Fruit fly (Drosophila melanogaster): ENCODE data around the gene Urm1.

Gene Urm1

dm6 chr3L:7601122-7601841 lies 39.0 kb downstream of the Urm1 start:
- no peak for TF ChIP-seq usp (GFP tag; optimal IDR thresholded peaks at IDR 0.05)
- peak; percentile 76 for TF ChIP-seq h (GFP tag; optimal IDR thresholded peaks at IDR 0.05)
- TF ChIP-seq Rel (GFP tag; optimal IDR thresholded peaks at IDR 0.05): no peak
- TF ChIP-seq Rel (tag; optimal IDR thresholded peaks at IDR 0.05): no peak
- TF ChIP-seq jim (GFP tag; optimal IDR thresholded peaks at IDR 0.05): no peak
- no peak for TF ChIP-seq GATAd (GFP tag; optimal IDR thresholded peaks at IDR 0.05)
- TF ChIP-seq dl (GFP tag; optimal IDR thresholded peaks at IDR 0.05; ENCODE audit: insufficient read depth in 1 of 2, partially characterized antibody in 2 of 2): no peak
- TF ChIP-seq dmrt93B (GFP tag; optimal IDR thresholded peaks at IDR 0.05): peak; percentile 32
- peak; percentile 64 for TF ChIP-seq rgr (GFP tag; optimal IDR thresholded peaks at IDR 0.05)
- TF ChIP-seq Vsx2 (GFP tag; optimal IDR thresholded peaks at IDR 0.05; ENCODE audit: partially characterized antibody): no peak
- TF ChIP-seq Mio (GFP tag; optimal IDR thresholded peaks at IDR 0.05): no peak
- peak; percentile 53 for TF ChIP-seq tai (GFP tag; optimal IDR thresholded peaks at IDR 0.05)
- TF ChIP-seq HLH106 (tag; optimal IDR thresholded peaks at IDR 0.05): peak; percentile 72
- peak; percentile 58 for TF ChIP-seq psq (GFP tag; optimal IDR thresholded peaks at IDR 0.05)
- peak; percentile 24 for TF ChIP-seq CG9705 (GFP tag; optimal IDR thresholded peaks at IDR 0.05)
- no peak for TF ChIP-seq sv (GFP tag; optimal IDR thresholded peaks at IDR 0.05)
- TF ChIP-seq Myc (optimal IDR thresholded peaks at IDR 0.05): no peak
- peak; percentile 48 for TF ChIP-seq brk (GFP tag; optimal IDR thresholded peaks at IDR 0.05)
- TF ChIP-seq woc (GFP tag; optimal IDR thresholded peaks at IDR 0.05): peak; percentile 54
- TF ChIP-seq Dfd (GFP tag; optimal IDR thresholded peaks at IDR 0.05): no peak
- TF ChIP-seq Sp1 (GFP tag; optimal IDR thresholded peaks at IDR 0.05): peak; percentile 64
- no peak for TF ChIP-seq Abd-B (GFP tag; optimal IDR thresholded peaks at IDR 0.05)
- TF ChIP-seq Hr78 (GFP tag; optimal IDR thresholded peaks at IDR 0.05): no peak
- no peak for TF ChIP-seq Dif (GFP tag; optimal IDR thresholded peaks at IDR 0.05; ENCODE audit: partially characterized antibody)
- peak; percentile 23 for TF ChIP-seq CG32264 (GFP tag; optimal IDR thresholded peaks at IDR 0.05)
- peak; percentile 55 for TF ChIP-seq Hnf4 (GFP tag; optimal IDR thresholded peaks at IDR 0.05)
- no peak for TF ChIP-seq N (GFP tag; optimal IDR thresholded peaks at IDR 0.05)
- peak in 1 of 2 experiments; percentile 76 for TF ChIP-seq foxo (GFP tag; optimal IDR thresholded peaks at IDR 0.05)
- peak; percentile 61 for TF ChIP-seq OdsH (GFP tag; optimal IDR thresholded peaks at IDR 0.05)
- TF ChIP-seq fru (GFP tag; optimal IDR thresholded peaks at IDR 0.05): peak; percentile 77
- no peak for TF ChIP-seq CrebA (GFP tag; optimal IDR thresholded peaks at IDR 0.05; ENCODE audit: borderline replicate concordance)
- TF ChIP-seq dsf (GFP tag; optimal IDR thresholded peaks at IDR 0.05; ENCODE audit: borderline replicate concordance): no peak
- peak; percentile 32 for TF ChIP-seq sage (GFP tag; optimal IDR thresholded peaks at IDR 0.05)
- TF ChIP-seq ey (GFP tag; optimal IDR thresholded peaks at IDR 0.05): peak; percentile 66
- TF ChIP-seq br (GFP tag; optimal IDR thresholded peaks at IDR 0.05): peak; percentile 68
- no peak for TF ChIP-seq Hr83 (GFP tag; optimal IDR thresholded peaks at IDR 0.05; ENCODE audit: poor library complexity, severe bottlenecking)
- TF ChIP-seq lola (GFP tag; optimal IDR thresholded peaks at IDR 0.05): no peak
- TF ChIP-seq Jra (GFP tag; optimal IDR thresholded peaks at IDR 0.05): peak; percentile 30
- TF ChIP-seq pan (optimal IDR thresholded peaks at IDR 0.05): no peak

- TF ChIP-seq brk (GFP tag; optimal IDR thresholded peaks at IDR 0.05): no peak
- no peak for TF ChIP-seq woc (GFP tag; optimal IDR thresholded peaks at IDR 0.05)
- no peak for TF ChIP-seq pan (optimal IDR thresholded peaks at IDR 0.05)
These were observed 41.9 kb downstream of the Urm1 start for dm6 chr3L:7598329-7598728.

DNA sequence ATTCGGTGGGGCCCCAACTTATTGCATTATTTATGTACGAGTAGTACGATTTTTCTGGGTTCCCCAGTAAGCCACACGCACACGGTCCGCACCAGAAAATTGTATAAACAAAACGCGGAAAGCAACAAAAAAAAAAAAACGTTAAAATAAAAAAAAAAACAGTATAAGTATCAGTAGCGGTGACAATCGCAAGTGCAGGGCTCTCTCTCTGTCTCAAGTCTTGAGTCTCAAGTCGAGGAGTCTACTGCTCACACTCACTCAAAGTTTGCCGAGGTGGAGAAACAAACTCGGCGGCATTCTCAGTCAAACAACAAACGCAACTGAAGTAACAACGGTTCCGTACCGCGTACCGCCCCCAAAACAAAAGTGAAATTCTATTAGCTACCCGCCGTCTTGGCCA lies 47.5 kb downstream of the Urm1 start, which contains the start of gene Pura:
Gene Pura, plus strand, starts transcription at position 301 of the 400 bp plus-strand sequence.
- no peak for TF ChIP-seq Vsx2 (GFP tag; optimal IDR thresholded peaks at IDR 0.05; ENCODE audit: partially characterized antibody)
